Fruit fly (Drosophila melanogaster) whole organism, larva: Measurements from ENCODE around the gene CG10550.

Experiments used
- noc ChIP-seq: fragments of 200-800 bp; sonication (Bioruptor generic); optimal IDR thresholded peaks from 3 replicates; lab custom pipeline; 2019; ENCODE audit warnings: missing biosample characterization, mild to moderate bottlenecking, missing genetic modification characterization, moderate library complexity

CG10550 gene

DNA sequence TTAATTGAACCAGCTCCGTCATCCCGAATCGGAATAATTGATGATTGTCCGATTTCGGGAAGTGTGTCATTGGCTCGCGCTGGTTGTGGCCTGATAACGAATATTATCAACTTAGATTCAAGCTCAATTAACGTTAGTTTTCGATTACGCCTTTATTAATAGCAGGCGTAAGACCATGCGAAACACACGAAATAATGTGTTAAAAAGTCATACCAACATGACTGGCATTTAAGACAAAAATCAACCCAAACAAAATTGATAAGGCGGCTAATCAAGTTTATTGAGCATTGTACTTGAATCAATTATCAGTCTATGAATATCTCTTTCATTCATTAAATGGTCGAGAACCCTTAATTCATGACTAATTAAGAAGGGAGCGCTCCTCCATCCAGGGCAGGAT lies 984 bp upstream of the CG10550 start:
- TF ChIP-seq noc: peak; percentile 1

DNA sequence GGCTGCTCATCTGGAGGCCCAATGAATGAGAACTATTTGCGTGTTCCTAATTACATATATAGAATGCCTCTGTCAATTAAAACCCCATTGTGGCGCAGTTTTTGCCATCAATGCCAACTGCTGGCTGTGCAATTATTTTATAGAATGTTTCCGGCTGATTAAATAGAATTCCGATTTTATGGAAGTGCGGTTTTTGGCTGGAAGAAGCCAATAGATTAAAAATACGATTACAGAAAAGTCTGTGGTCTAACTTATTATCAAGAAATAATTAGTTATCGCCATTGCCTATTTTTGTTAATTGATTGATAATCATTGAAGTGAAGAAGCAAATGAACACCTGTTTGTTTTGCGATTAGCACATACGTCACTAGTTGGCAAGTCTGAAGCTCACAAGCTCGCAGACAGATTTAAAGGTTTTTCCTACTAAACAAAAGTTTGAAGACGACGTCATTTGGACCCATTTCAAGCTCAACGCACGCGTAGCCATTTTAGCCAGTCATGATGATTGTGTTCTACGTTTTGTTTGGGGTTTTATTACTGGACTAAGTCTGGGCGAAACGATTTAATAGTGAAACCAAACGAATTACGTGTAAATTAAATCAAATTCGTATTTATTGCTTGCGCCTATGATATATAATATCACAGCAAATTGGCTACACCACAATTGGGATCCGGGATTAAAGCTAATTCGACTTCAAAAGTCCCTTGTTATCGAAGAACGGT lies 2.2 kb downstream of the CG10550 start:
- TF ChIP-seq noc: peak; percentile 47

DNA sequence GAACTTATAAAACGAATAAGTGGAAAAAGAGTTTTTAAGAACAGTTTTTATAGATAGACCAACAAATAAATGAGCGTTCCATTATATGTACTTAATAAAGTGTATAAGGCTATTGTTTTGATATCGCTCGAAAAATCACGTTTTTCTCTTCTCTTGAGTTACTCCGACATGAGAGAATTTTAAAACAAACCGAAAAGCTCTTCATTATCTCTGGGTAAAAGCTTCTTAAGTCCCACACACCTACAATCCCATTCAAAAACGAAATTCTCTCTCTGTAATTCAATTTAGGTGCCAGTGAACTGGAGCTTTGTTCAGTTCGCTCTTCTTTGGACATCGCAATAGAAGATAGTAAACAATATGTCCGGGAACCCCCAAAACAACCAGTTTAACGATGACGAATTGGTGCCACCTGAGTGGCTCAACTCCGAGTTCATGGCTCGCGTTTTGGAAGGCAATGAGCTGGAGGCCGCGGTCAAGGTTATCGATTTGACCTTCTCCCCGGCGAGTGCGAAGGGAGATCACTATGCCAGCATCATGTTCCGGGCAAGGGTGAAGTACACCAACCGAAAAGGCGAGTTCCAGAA lies 4.2 kb downstream of the CG10550 start, which contains the start of gene CG31436:
Gene CG31436, plus strand, starts transcription at position 281 of the 584 bp plus-strand sequence.
- no peak for TF ChIP-seq noc

DNA sequence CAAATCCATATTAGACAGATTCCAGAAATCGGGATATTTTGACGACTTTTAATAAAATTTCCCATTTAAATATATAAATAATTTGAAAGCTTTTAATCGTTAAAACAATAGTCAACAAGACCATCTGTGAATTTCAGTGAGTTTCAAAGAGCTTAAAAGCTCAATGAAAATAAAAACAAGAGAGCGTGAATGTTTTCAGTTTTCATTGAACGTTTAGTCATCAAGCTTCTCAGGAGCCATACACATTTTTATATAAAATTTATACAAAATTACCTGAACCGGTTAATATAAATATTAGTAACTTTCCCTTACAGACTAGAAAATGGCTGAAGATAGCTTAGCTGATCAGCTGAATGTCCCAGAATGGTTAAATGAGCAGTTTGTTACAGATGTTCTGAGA lies 6.0 kb downstream of the CG10550 start, which contains the start of gene CG31370:
Gene CG31370, plus strand, starts transcription at position 226 of the 400 bp plus-strand sequence.
- no peak for TF ChIP-seq noc

DNA sequence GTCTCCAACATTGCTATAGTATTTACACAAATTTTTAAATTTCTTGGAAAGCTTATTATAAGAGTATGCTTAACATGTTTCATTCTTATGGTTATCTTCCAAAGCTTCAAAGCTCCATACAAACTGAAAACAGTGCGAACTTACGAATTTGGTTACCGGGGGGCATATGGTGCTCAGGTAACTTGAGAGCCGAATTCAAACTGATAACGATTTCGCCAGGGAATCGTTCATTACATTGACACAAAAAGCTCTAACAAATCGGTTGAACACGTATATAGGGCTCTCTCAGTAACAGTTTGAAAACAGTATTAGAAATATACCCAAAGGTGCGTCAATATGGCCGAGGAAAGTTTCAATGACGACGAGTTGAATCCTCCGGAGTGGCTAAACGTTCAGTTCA lies 7.6 kb downstream of the CG10550 start, which contains the start of gene CG13659:
Gene CG13659, plus strand, starts transcription at position 317 of the 400 bp plus-strand sequence.
- no peak for TF ChIP-seq noc

DNA sequence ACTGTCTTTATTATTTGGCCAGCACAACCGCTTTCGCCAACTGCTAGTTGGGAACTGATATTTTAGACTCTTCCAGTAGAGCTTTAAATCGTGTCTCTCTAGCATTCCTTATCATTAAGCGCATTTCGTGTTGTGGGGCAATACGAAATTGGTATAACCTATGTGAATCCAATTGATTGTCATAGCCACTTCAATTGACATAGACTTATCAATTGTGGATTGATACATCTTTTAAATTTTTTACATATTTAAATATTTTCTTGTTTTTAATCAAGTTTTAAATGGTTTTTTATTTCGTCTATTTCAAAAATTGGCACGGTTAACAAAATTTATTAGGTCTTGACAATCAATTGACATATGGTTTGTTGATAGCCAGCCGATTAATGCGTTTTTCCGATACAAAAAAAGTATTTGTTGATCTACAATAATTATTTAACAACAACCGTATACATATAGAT lies 8.7 kb downstream of the CG10550 start, which contains the start of gene CG31288:
Gene CG31288, minus strand, starts transcription at position 51 of the 458 bp plus-strand sequence.
- TF ChIP-seq noc: no peak

DNA sequence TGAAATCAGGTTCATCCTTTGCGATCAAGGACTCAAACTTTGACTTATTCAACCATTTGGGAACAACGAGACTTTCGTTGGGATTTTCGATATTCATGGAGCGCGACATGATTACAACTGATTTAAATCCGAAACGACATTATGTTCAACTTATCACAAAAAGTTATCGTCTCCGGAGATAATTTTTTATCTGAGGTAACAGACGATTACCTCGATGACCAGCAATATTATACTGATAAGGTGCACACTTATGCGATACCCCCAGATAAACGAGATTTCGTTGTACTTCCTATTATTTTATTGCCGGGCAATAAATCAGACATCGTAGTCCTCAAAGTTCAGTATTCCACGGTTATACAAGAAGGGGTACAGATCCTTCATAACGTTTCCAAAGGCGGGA lies 10.5 kb downstream of the CG10550 start, which contains the start of gene CG31097:
Gene CG31097, minus strand, starts transcription at position 101 of the 400 bp plus-strand sequence.
- no peak for TF ChIP-seq noc

DNA sequence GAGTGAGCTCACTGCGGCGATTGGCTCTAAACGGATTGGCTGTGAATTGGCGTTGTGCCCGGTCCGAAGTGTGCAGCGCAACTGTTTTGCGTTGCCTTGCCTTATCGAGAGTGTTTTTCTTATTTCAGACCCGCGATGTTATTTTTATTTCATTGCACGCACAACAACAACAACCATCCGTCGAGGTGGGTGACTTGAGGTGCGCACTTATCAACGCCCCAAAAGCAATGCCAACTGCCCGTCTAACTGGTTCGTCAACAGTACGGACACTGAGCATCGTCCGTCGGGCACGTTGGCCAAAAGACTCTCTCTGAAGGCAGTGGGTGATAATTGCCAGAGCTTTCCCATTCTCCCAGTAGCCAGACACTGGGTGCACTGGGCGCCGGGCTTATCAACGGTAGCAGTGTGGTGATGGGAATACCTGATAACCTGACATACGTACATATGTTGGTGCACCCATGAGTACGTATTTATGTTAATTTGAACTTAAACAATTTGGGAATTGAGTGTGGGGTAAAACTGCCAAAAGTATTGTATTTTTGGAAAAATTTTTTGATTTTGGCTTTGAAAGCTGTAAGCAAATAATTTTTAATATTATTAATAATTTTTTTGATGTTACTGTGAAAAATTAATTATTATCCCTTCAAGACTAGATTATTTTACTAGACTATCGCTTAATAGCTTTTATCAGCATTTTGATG lies 12.7 kb downstream of the CG10550 start, which contains the start of gene CG31102:
Gene CG31102, minus strand, starts transcription at position 275 of the 701 bp plus-strand sequence.
- peak; percentile 65 for TF ChIP-seq noc

DNA sequence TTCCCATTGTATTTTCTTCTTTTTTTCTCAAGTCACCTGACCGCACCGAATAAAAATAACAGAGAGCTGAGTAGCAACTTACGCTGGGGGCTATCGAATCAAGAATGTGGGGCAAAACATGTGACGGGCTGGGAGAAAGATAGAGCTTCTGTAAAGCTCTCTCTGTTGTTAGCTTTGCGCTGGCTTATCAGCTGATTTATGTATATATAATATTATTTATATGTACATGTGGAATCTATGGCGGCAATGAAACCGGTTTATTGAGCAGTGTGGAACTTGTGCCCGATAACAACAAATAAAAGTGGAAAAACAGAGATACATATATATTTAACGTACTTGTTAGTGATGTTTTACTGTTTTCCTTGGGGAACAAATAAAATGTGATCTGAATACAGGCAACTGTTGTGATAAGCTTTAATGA lies 15.3 kb downstream of the CG10550 start, which contains the start of gene CG31098:
Gene CG31098, minus strand, starts transcription at position 114 of the 421 bp plus-strand sequence.
- peak; percentile 59 for TF ChIP-seq noc

DNA sequence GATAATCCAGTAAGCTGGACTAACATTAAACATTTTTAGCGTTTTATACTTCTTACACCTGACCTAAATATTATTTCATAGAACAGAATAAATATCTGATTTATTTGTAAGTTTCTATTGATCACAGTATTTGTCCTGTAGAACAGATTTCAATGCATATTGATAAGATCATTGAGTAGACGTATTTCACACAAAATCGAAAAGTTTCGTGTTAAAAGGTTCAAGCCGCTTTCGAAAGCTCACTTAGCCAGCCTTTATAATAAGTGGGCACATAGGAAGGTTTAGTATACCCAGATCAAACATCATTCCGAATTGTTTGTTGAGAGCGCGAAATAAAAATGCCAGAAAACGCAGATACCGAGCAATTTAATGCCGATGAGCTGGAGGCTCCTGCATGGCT lies 18.6 kb downstream of the CG10550 start, which contains the start of gene CG11893:
Gene CG11893, plus strand, starts transcription at position 301 of the 400 bp plus-strand sequence.
- TF ChIP-seq noc: no peak

DNA sequence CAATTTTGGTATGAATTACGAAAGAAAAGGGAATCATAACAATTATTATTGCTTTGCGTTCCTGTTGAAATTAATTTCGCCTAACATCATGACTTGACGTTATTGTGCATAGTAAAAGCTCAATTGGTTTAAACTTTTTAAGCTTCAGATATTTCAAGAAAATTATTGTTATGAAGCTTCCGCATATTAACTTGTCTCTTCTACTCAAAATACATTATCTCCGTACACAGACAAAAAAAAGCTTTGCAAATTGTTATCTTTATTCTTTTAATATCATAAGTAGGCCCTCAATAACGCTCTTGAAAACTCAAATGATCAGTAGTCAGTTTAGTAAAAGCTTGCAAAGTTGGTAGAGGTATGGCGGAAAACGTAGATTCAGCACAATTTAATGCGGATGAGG lies 21.1 kb downstream of the CG10550 start, which contains the start of gene CG13658:
Gene CG13658, plus strand, starts transcription at position 347 of the 400 bp plus-strand sequence.
- no peak for TF ChIP-seq noc

DNA sequence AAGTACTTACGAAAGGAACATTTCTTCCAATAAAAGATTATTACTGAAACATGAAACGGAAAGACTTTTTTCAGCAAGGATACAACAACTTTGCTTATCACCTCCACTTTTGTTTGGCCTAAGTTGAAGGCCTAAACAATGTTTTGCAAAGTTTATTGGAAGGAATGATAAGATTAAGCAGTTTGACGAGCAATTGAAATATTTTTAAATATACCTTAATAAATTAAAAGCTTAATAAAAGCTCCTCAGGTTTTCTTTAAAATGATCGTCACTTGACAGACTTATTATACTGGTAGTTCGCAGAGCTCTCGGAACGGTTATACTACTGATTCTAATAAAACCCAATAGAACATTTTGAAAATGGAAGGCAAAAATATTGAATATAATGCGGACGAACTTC lies 23.0 kb downstream of the CG10550 start, which contains the start of gene CG31104:
Gene CG31104, plus strand, starts transcription at position 301 of the 400 bp plus-strand sequence.
- TF ChIP-seq noc: no peak

DNA sequence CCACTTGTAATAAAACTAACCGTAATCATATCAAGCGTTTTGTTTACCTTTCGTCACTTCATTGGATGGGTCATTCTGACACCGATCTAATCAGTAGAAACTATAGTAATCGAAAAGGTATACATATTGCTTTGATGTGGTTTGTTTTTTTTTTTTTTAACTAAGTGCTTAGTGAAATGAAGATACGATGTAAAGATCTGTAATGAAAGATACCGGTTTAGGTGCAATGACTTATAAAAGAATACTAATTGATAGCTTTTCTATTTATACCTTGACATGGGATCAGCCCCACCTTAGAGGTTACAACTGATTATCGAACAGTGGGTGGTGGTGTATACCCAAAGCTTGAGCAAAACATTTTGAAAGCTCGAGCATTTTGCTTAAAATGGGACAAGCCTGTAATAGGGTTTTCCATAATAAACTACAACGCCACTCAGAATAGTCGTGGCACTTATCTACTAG lies 25.0 kb downstream of the CG10550 start, which contains the start of gene CG31300:
Gene CG31300, plus strand, starts transcription at position 412 of the 462 bp plus-strand sequence.
- no peak for TF ChIP-seq noc

DNA sequence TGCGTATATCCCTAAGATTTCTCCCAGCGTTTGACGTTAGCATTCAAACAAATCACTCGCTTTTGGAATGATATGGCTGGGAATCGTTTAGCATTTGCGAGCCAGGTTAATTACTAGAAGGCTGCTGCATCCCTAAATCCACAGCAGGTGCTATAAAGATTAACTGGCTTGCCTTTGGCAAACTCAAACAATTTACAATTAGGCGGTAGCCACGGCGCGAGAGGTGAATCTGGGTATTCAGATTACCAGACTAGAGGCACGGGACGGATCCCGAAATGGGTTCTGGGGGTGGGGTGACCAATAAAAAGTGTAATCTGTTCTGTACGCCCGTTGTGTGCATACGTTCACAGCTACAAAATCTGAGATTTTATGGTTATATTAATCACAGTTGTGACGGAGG lies 27.0 kb downstream of the CG10550 start, which contains the start of gene CG11892:
Gene CG11892, plus strand, starts transcription at position 384 of the 400 bp plus-strand sequence.
- TF ChIP-seq noc: peak; percentile 84

DNA sequence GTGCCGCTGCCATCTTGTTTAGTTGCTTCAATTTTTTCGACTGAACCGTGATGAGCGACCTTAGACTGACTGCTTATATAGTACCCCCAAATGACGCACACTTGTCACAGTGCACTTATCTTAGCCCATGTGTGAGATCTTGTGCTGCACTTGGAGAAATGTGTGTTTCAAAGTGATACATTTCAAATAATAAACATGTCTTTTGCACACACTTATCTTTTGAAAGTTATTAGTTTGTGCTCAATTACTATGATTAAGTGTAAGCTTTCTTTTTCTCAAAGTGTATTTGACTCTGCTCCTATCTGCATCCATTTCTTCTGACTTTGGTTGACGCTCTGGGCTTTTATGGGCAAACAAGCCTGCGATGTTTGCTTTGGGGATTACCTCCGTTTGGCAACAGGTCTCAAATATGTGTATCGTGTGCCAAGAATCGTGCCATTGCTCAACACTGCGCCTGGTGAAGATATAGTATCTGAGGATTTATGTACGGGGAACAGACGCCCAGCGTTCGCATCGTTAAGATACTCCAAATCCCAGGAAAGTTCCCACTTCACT lies 28.3 kb downstream of the CG10550 start, which contains the start of gene CG10514:
Gene CG10514, minus strand, starts transcription at position 51 of the 555 bp plus-strand sequence.
- TF ChIP-seq noc: peak; percentile 65

DNA sequence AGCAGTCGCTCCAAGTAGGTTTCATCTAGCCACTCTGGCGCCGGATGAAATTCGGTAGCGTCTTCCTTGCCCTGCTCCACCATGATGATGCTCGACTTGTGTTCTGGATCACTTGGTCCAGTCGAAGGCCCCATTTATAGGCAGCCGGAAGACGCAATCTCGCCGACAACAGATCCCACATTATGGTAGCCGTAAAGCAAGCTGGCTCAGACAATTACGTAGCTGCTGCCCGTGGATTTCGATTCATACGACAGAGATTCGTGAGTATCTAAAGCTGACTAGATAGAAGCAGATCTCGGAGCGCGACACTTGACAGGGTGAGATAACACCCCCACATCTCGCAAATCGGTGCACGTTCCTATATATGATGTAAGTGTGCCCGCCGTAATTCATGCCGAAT lies 31.1 kb downstream of the CG10550 start, which contains the start of gene CG10513:
Gene CG10513, minus strand, starts transcription at position 101 of the 400 bp plus-strand sequence.
- no peak for TF ChIP-seq noc
